Worm (Caenorhabditis elegans): Measurements from ENCODE around the gene F32A5.4.

The F32A5.4 gene

DNA sequence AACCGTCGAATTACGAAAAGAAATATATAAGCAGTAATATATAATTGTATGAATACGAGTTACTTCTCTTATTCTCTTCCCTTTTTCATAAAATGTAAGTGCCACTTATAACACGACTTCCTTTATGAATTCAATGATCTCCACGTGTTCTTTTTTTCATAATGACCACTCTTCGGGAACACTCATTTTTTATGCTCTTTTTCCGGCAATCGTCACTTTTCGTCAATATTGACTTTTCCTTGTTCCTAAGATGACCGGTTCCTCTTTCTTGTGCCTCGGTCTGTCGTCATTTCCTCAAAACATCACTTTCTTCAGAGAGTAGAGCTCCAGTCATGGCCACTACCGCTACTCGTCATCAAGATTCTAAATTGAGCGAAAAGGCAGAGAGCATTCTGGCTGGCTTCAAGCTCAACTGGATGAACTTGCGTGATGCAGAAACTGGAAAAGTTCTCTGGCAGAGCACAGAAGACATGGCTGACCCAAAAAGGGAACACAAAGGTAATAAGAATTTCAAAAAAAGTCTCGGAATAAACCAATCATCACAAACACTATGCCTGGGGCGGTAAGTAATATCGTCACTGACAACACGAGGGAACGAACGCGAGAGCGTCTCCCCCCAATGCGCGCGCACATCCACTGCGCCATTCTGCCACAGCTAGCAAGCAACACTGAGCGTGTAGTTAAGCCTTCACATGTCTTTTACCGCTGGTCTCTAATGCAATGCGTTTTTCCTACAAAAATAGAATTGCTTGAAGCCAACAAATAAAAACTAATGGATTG lies 45.3 kb upstream of the F32A5.4 start, which contains the start of gene pdl-1 (continued):
- TF ChIP-seq aptf-3 (GFP tag; IDR thresholded peaks at IDR 0.05): 0 out of 2 replicates have a peak, but pooled peaks have one; percentile 71
- TF ChIP-seq rpc-1 (optimal IDR thresholded peaks at IDR 0.05): peak; percentile 99
- peak; percentile 98 for TF ChIP-seq rpc-1 (tag; optimal IDR thresholded peaks at IDR 0.05)
- TF ChIP-seq ceh-27 (GFP tag; optimal IDR thresholded peaks at IDR 0.05): peak; percentile 83
- TF ChIP-seq D2030.7 (GFP tag; IDR thresholded peaks at IDR 0.05): peak; percentile 78
- TF ChIP-seq lin-35 (GFP tag; optimal IDR thresholded peaks at IDR 0.05): peak in 1 of 3 experiments; percentile 66
- TF ChIP-seq gei-17 (GFP tag; optimal IDR thresholded peaks at IDR 0.05): peak; percentile 39
- peak; percentile 65 for TF ChIP-seq F10E7.11 (tag; optimal IDR thresholded peaks at IDR 0.05)
- TF ChIP-seq ztf-26 (tag; optimal IDR thresholded peaks at IDR 0.05): peak; percentile 73
- peak; percentile 94 for TF ChIP-seq egl-44 (GFP tag; IDR thresholded peaks at IDR 0.05)
- peak; percentile 94 for TF ChIP-seq bed-1 (GFP tag; IDR thresholded peaks at IDR 0.05)
- no peak for TF ChIP-seq unc-62 (GFP tag; optimal IDR thresholded peaks at IDR 0.05)
- TF ChIP-seq atf-7 (tag; optimal IDR thresholded peaks at IDR 0.05): peak; percentile 85
- TF ChIP-seq F37B4.10 (GFP tag; IDR thresholded peaks at IDR 0.05): 0 out of 2 replicates have a peak, but pooled peaks have one; percentile 23
- TF ChIP-seq somi-1 (GFP tag; optimal IDR thresholded peaks at IDR 0.05): peak; percentile 76
- TF ChIP-seq zim-3 (tag; optimal IDR thresholded peaks at IDR 0.05): peak; percentile 86
- TF ChIP-seq K11D2.4 (GFP tag; IDR thresholded peaks at IDR 0.05): peak; percentile 71; the same call in 1 of the 2 replicates
- TF ChIP-seq F33H1.4 (GFP tag; IDR thresholded peaks at IDR 0.05): peak; percentile 47; the same call in 1 of the 2 replicates
- no peak for TF ChIP-seq ceh-91 (GFP tag; IDR thresholded peaks at IDR 0.05)
- TF ChIP-seq hsf-1 (GFP tag; IDR thresholded peaks at IDR 0.05): peak; percentile 50; the same call in 1 of the 2 replicates
- TF ChIP-seq Y79H2A.3 (GFP tag; conservative IDR thresholded peaks at IDR 0.05): peak; percentile 72; the same call in 1 of the 2 replicates
- no peak; the same call in none of the 2 replicates for TF ChIP-seq attf-6 (GFP tag; IDR thresholded peaks at IDR 0.05)
- TF ChIP-seq mes-4 (tag; optimal IDR thresholded peaks at IDR 0.05): peak; percentile 91
- TF ChIP-seq xnd-1 (tag; optimal IDR thresholded peaks at IDR 0.05): no peak
- TF ChIP-seq cebp-1 (GFP tag; IDR thresholded peaks at IDR 0.05): no peak
- TF ChIP-seq cebp-1 (tag; optimal IDR thresholded peaks at IDR 0.05): peak; percentile 80
- peak; percentile 58; the same call in 1 of the 2 replicates for TF ChIP-seq Y53G8AR.9 (GFP tag; conservative IDR thresholded peaks at IDR 0.05)
- TF ChIP-seq ekl-4 (GFP tag; IDR thresholded peaks at IDR 0.05): peak; percentile 88
- TF ChIP-seq let-526 (GFP tag; IDR thresholded peaks at IDR 0.05): peak; percentile 39; the same call in 1 of the 2 replicates
- peak; percentile 31 for TF ChIP-seq sptf-2 (GFP tag; optimal IDR thresholded peaks at IDR 0.05)
- TF ChIP-seq ztf-25 (GFP tag; IDR thresholded peaks at IDR 0.05): peak; percentile 84; the same call in 1 of the 2 replicates
- TF ChIP-seq lin-26 (GFP tag; IDR thresholded peaks at IDR 0.05): peak; percentile 96
- TF ChIP-seq F39B2.1 (GFP tag; IDR thresholded peaks at IDR 0.05): no peak
- TF ChIP-seq F22D6.2 (tag; optimal IDR thresholded peaks at IDR 0.05): peak; percentile 6
- TF ChIP-seq snpc-1.3 (tag; optimal IDR thresholded peaks at IDR 0.05; ENCODE audit: insufficient read depth): peak; percentile 89
- 0 out of 2 replicates have a peak, but pooled peaks have one; percentile 43 for TF ChIP-seq C06A6.2 (GFP tag; conservative IDR thresholded peaks at IDR 0.05)
- TF ChIP-seq lag-1 (GFP tag; IDR thresholded peaks at IDR 0.05): no peak
- peak; percentile 66 for TF ChIP-seq mcd-1 (GFP tag; IDR thresholded peaks at IDR 0.05)
- no peak for TF ChIP-seq dpl-1 (GFP tag; optimal IDR thresholded peaks at IDR 0.05)
- TF ChIP-seq unc-130 (GFP tag; optimal IDR thresholded peaks at IDR 0.05): peak; percentile 64
- TF ChIP-seq nhr-120 (GFP tag; IDR thresholded peaks at IDR 0.05): 0 out of 2 replicates have a peak, but pooled peaks have one; percentile 37
- TF ChIP-seq madf-8 (GFP tag; conservative IDR thresholded peaks at IDR 0.05): peak; percentile 48
- TF ChIP-seq tlf-1 (GFP tag; optimal IDR thresholded peaks at IDR 0.05): peak; percentile 39
- peak; percentile 68; the same call in 1 of the 2 replicates for TF ChIP-seq Y53F4B.3 (GFP tag; IDR thresholded peaks at IDR 0.05)
- TF ChIP-seq Y67H2A.10 (GFP tag; conservative IDR thresholded peaks at IDR 0.05): no peak
- TF ChIP-seq sdz-38 (tag; optimal IDR thresholded peaks at IDR 0.05): no peak
- TF ChIP-seq pha-4 (tag; optimal IDR thresholded peaks at IDR 0.05): no peak
